Worm (Caenorhabditis elegans): Measurements from ENCODE around the gene F45D11.11.

DNA sequence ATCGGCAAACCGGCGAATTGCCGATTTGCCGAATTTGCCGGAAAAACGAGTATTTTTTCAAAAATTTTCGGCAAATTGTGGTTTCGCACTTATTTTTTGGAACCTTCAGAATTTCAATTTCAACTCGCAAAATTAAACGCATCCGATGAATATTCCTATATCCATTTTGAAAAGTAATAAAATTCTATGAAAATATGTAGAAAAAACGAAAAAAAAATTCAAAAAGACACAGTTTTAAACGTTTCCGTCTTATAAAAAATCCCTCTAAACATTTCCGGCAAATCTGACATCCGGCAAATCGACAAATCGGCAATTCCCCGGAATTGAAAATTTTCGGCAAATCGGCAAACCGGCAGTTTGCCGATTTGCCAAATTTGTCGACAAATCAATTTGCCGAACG lies 49.7 kb upstream of the F45D11.11 start, which contains the start of gene str-148:
- no peak for TF ChIP-seq fkh-10 (GFP tag; optimal IDR thresholded peaks at IDR 0.05)
- TF ChIP-seq lin-15B (tag; optimal IDR thresholded peaks at IDR 0.05), result no peak
- no peak for TF ChIP-seq unc-39 (tag; optimal IDR thresholded peaks at IDR 0.05)
- TF ChIP-seq daf-12 (tag; optimal IDR thresholded peaks at IDR 0.05), result no peak
- TF ChIP-seq nhr-77 (tag; optimal IDR thresholded peaks at IDR 0.05), result no peak
- TF ChIP-seq ztf-4 (tag; optimal IDR thresholded peaks at IDR 0.05), result no peak
- no peak for TF ChIP-seq pqm-1 (tag; optimal IDR thresholded peaks at IDR 0.05)
- no peak for TF ChIP-seq snpc-4 (tag; optimal IDR thresholded peaks at IDR 0.05)
- TF ChIP-seq ceh-9 (tag; optimal IDR thresholded peaks at IDR 0.05), result no peak

Data from whole organism, L3 larva.